Worm (Caenorhabditis elegans) whole organism, mixed stage, embryonic: ENCODE measurements around the gene srt-3.

Source experiments
- M03D4.4 ChIP-seq: sonication (generic microtip); optimal IDR thresholded peaks from 2 replicates; lab custom pipeline; 2017; ENCODE audit warnings: mild to moderate bottlenecking, missing genetic modification characterization, missing compliant biosample characterization
- blmp-1 ChIP-seq: fragments of 150-350 bp; optimal IDR thresholded peaks from 2 replicates; lab custom pipeline; 2014; ENCODE audit warnings: missing biosample characterization, missing genetic modification characterization
- ceh-39 ChIP-seq: fragments of 150-350 bp; optimal IDR thresholded peaks from 2 replicates; lab custom pipeline; 2014; ENCODE audit warnings: missing biosample characterization, missing genetic modification characterization
- ceh-83 ChIP-seq: fragments of 200-800 bp; sonication (Bioruptor generic); optimal IDR thresholded peaks from 2 replicates; lab custom pipeline; 2018; ENCODE audit warnings: mild to moderate bottlenecking, missing genetic modification characterization, missing compliant biosample characterization
- ces-1 ChIP-seq: fragments of 150-350 bp; optimal IDR thresholded peaks from 2 replicates; lab custom pipeline; 2014; ENCODE audit warnings: missing biosample characterization, missing genetic modification reagents, missing genetic modification characterization
- cnd-1 ChIP-seq: fragments of 200-800 bp; sonication (Bioruptor generic); optimal IDR thresholded peaks from 2 replicates; lab custom pipeline; 2018; ENCODE audit warnings: mild to moderate bottlenecking, missing genetic modification characterization, missing compliant biosample characterization
- drap-1 ChIP-seq: fragments of 200-800 bp; sonication (Bioruptor generic); optimal IDR thresholded peaks from 3 replicates; lab custom pipeline; 2018; ENCODE audit warnings: mild to moderate bottlenecking, missing genetic modification characterization, missing compliant biosample characterization
- elt-1 ChIP-seq: sonication (generic microtip); optimal IDR thresholded peaks from 2 replicates; lab custom pipeline; 2017; ENCODE audit warnings: missing genetic modification characterization, mild to moderate bottlenecking, missing compliant biosample characterization, antibody characterized with exemption, moderate library complexity, borderline replicate concordance; ENCODE audit not compliant: insufficient read depth
- ham-2 ChIP-seq: fragments of 200-800 bp; sonication (Bioruptor generic); optimal IDR thresholded peaks from 2 replicates; lab custom pipeline; 2018; ENCODE audit warnings: mild to moderate bottlenecking, missing genetic modification characterization, missing compliant biosample characterization
- hlh-1 ChIP-seq: fragments of 150-350 bp; optimal IDR thresholded peaks from 2 replicates; lab custom pipeline; 2014; ENCODE audit warnings: missing biosample characterization, missing genetic modification reagents, missing genetic modification characterization
- lin-13 ChIP-seq: fragments of 150-350 bp; optimal IDR thresholded peaks from 2 replicates; lab custom pipeline; 2014; ENCODE audit warnings: missing biosample characterization, missing genetic modification characterization
- lin-32 ChIP-seq: fragments of 200-800 bp; sonication (Bioruptor generic); optimal IDR thresholded peaks from 2 replicates; lab custom pipeline; 2018; ENCODE audit warnings: mild to moderate bottlenecking, missing genetic modification characterization, missing compliant biosample characterization
- lsy-2 ChIP-seq: fragments of 150-350 bp; optimal IDR thresholded peaks from 2 replicates; lab custom pipeline; 2014; ENCODE audit warnings: missing biosample characterization, missing genetic modification characterization
- mab-5 ChIP-seq: fragments of 150-350 bp; optimal IDR thresholded peaks from 2 replicates; lab custom pipeline; 2014; ENCODE audit warnings: missing biosample characterization, missing genetic modification characterization
- mep-1 ChIP-seq: fragments of 150-350 bp; optimal IDR thresholded peaks from 2 replicates; lab custom pipeline; 2017; ENCODE audit warnings: missing biosample characterization, missing genetic modification reagents, missing genetic modification characterization, inconsistent platforms
- mls-2 ChIP-seq: sonication (generic microtip); optimal IDR thresholded peaks from 2 replicates; lab custom pipeline; 2016; ENCODE audit warnings: mild to moderate bottlenecking, missing genetic modification characterization, moderate library complexity, missing compliant biosample characterization
- nhr-12 ChIP-seq: fragments of 150-350 bp; optimal IDR thresholded peaks from 2 replicates; lab custom pipeline; 2014; ENCODE audit warnings: missing biosample characterization, missing genetic modification characterization
- nhr-2 ChIP-seq: fragments of 150-350 bp; optimal IDR thresholded peaks from 2 replicates; lab custom pipeline; 2014; ENCODE audit warnings: missing biosample characterization, missing genetic modification characterization
- nhr-237 ChIP-seq: fragments of 150-350 bp; optimal IDR thresholded peaks from 2 replicates; lab custom pipeline; 2014; ENCODE audit warnings: missing biosample characterization, missing genetic modification characterization
- nhr-28 ChIP-seq: fragments of 150-350 bp; optimal IDR thresholded peaks from 2 replicates; lab custom pipeline; 2014; ENCODE audit warnings: missing biosample characterization, missing genetic modification characterization
- nhr-76 ChIP-seq: sonication (generic microtip); optimal IDR thresholded peaks from 2 replicates; lab custom pipeline; 2017; ENCODE audit warnings: missing biosample characterization, missing genetic modification characterization
- pha-4 ChIP-seq: fragments of 150-350 bp; optimal IDR thresholded peaks from 2 replicates; lab custom pipeline; 2018; ENCODE audit warnings: missing biosample characterization, missing genetic modification reagents, missing genetic modification characterization
- sem-2 ChIP-seq: fragments of 200-800 bp; sonication (Bioruptor generic); optimal IDR thresholded peaks from 2 replicates; lab custom pipeline; 2018; ENCODE audit warnings: mild to moderate bottlenecking, missing genetic modification characterization, missing compliant biosample characterization
- snpc-4 ChIP-seq: fragments of 150-350 bp; optimal IDR thresholded peaks from 2 replicates; lab custom pipeline; 2014; ENCODE audit warnings: missing biosample characterization, missing genetic modification characterization
- sptf-1 ChIP-seq: sonication (generic microtip); optimal IDR thresholded peaks from 2 replicates; lab custom pipeline; 2017; ENCODE audit warnings: mild to moderate bottlenecking, missing genetic modification characterization, moderate library complexity, missing compliant biosample characterization
- unc-120 ChIP-seq: sonication (generic microtip); optimal IDR thresholded peaks from 2 replicates; lab custom pipeline; 2017; ENCODE audit warnings: missing genetic modification characterization, missing compliant biosample characterization; ENCODE audit not compliant: poor library complexity, severe bottlenecking
- unc-39 ChIP-seq: fragments of 150-350 bp; optimal IDR thresholded peaks from 2 replicates; lab custom pipeline; 2014; ENCODE audit warnings: missing biosample characterization, missing genetic modification characterization
- unc-62 ChIP-seq: fragments of 150-350 bp; optimal IDR thresholded peaks from 2 replicates; lab custom pipeline; 2014; ENCODE audit warnings: missing biosample characterization, missing genetic modification reagents, missing genetic modification characterization
- ztf-11 ChIP-seq: fragments of 150-350 bp; optimal IDR thresholded peaks from 2 replicates; lab custom pipeline; 2014; ENCODE audit warnings: missing biosample characterization, missing genetic modification characterization

srt-3 gene

ce11 chrV:4242431-4242830, 17.6 kb downstream of the srt-3 start, which contains the start of gene srt-12:
srt-12 (minus strand) TSS chrV:4242531.
- TF ChIP-seq nhr-2 (tag; lab: Kevin White, UChicago) (no peak), lin-13 (tag; lab: Kevin White, UChicago) (no peak), nhr-76 (tag; lab: Kevin White, UChicago) (no peak), sem-2 (no peak), nhr-28 (no peak), mls-2 (no peak), cnd-1 (tag; lab: Kevin White, UChicago) (no peak), blmp-1 (tag; lab: Kevin White, UChicago) (no peak), ces-1 (no peak)

- TF ChIP-seq M03D4.4 (tag; lab: Kevin White, UChicago) (no peak), pha-4 (no peak)
Observed at ce11 chrV:4241555-4241954, 18.4 kb downstream of the srt-3 start.

ce11 chrV:4240292-4240691, 19.7 kb downstream of the srt-3 start, which contains the start of gene srh-204:
srh-204 (minus strand) TSS chrV:4240392.
- no peak for TF ChIP-seq ces-1
- TF ChIP-seq lsy-2 (tag; lab: Kevin White, UChicago), result no peak
- TF ChIP-seq unc-62 (GFP tag; lab: Kevin White, UChicago), result no peak
- no peak for TF ChIP-seq ztf-11 (tag; lab: Kevin White, UChicago)
- TF ChIP-seq lin-13 (tag; lab: Kevin White, UChicago), result no peak
- TF ChIP-seq M03D4.4 (tag; lab: Kevin White, UChicago), result no peak
- TF ChIP-seq nhr-237 (tag; lab: Kevin White, UChicago), result no peak
- TF ChIP-seq nhr-28, result no peak
- no peak for TF ChIP-seq ham-2 (GFP tag; lab: Kevin White, UChicago)
- no peak for TF ChIP-seq ceh-83 (GFP tag; lab: Kevin White, UChicago)
- no peak for TF ChIP-seq sptf-1 (tag; lab: Kevin White, UChicago)
- no peak for TF ChIP-seq unc-120 (tag; lab: Kevin White, UChicago)
- no peak for TF ChIP-seq nhr-12 (tag; lab: Kevin White, UChicago)
- TF ChIP-seq snpc-4 (tag; lab: Kevin White, UChicago), result no peak
- TF ChIP-seq nhr-2 (tag; lab: Kevin White, UChicago), result no peak
- no peak for TF ChIP-seq cnd-1 (tag; lab: Kevin White, UChicago)
- no peak for TF ChIP-seq ceh-39 (tag; lab: Kevin White, UChicago)
- TF ChIP-seq, all 35 proteins: peak for 0

ce11 chrV:4236118-4236517, 23.9 kb downstream of the srt-3 start, which contains the start of gene nlp-13:
nlp-13 (plus strand) TSS chrV:4236418.
- no peak for TF ChIP-seq mab-5 (tag; lab: Kevin White, UChicago)
- no peak for TF ChIP-seq nhr-76 (tag; lab: Kevin White, UChicago)
- TF ChIP-seq sptf-1 (tag; lab: Kevin White, UChicago), result no peak
- TF ChIP-seq sem-2, result no peak
- no peak for TF ChIP-seq unc-120 (tag; lab: Kevin White, UChicago)
- no peak for TF ChIP-seq cnd-1 (tag; lab: Kevin White, UChicago)
- no peak for TF ChIP-seq M03D4.4 (tag; lab: Kevin White, UChicago)
- no peak for TF ChIP-seq ztf-11 (tag; lab: Kevin White, UChicago)
- TF ChIP-seq hlh-1 (tag; lab: Kevin White, UChicago), result no peak
- no peak for TF ChIP-seq unc-39 (tag; lab: Kevin White, UChicago)
- TF ChIP-seq unc-62 (GFP tag; lab: Kevin White, UChicago), result no peak
- TF ChIP-seq nhr-2 (tag; lab: Kevin White, UChicago), result no peak
- TF ChIP-seq drap-1, result no peak

- TF ChIP-seq nhr-12 (tag; lab: Kevin White, UChicago) (no peak), ceh-83 (GFP tag; lab: Kevin White, UChicago) (no peak), elt-1 (tag; lab: Kevin White, UChicago) (no peak), cnd-1 (tag; lab: Kevin White, UChicago) (no peak), lin-13 (tag; lab: Kevin White, UChicago) (no peak), blmp-1 (tag; lab: Kevin White, UChicago) (no peak), nhr-76 (tag; lab: Kevin White, UChicago) (no peak), mep-1 (tag; lab: Kevin White, UChicago) (no peak), unc-62 (GFP tag; lab: Kevin White, UChicago) (no peak), lin-32 (GFP tag; lab: Kevin White, UChicago) (no peak), nhr-237 (tag; lab: Kevin White, UChicago) (no peak), sem-2 (no peak), sptf-1 (tag; lab: Kevin White, UChicago) (no peak), lsy-2 (tag; lab: Kevin White, UChicago) (no peak), drap-1 (no peak), pha-4 (no peak)
Observed at ce11 chrV:4219342-4219741, 40.6 kb downstream of the srt-3 start, which contains the start of gene nlp-9. nlp-9 (plus strand) TSS chrV:4219642.
